Worm (Caenorhabditis elegans): Measurements from ENCODE around the gene C06E1.9.

Gene C06E1.9

DNA sequence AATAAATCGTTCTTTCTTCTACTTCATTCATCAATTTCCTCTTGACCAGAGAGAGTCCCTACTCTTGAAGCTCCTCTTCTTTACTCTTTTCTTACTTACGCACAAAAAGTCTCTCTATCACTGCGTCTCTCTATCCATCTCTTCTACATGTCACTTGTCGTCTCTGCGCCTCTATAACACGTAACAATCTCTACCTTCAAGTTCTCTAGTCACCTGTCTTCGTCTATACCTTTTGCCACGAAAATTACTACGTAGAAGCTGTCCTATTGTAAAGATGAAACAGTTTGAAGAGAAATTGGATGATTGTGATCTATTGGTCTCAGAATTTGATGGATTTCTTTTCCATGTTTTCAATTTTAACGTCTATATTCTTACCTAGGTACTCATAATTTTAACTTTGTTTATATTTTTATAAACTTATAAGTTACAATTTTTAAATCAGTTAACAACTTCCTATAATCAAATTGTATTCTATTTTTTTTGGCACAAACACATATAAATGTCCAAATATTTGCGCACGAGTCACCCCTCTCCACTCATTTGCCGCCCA, 52.7 kb downstream of the C06E1.9 start, which contains the start of gene C02D5.2 (continued):
- no peak for TF ChIP-seq mdl-1 (tag; optimal IDR thresholded peaks at IDR 0.05)
- TF ChIP-seq nhr-85 (tag) = peak; percentile 80
- TF ChIP-seq sup-37 (GFP tag; optimal IDR thresholded peaks at IDR 0.05) = no peak
- peak; percentile 22 for TF ChIP-seq tbx-2 (tag; optimal IDR thresholded peaks at IDR 0.05)
- TF ChIP-seq elt-3 (tag; optimal IDR thresholded peaks at IDR 0.05) = peak in 1 of 6 experiments; percentile 30
- TF ChIP-seq zag-1 (tag; optimal IDR thresholded peaks at IDR 0.05) = no peak
- no peak for TF ChIP-seq nhr-84 (tag; optimal IDR thresholded peaks at IDR 0.05)
- TF ChIP-seq fos-1 (tag; optimal IDR thresholded peaks at IDR 0.05) = peak; percentile 5
- TF ChIP-seq efl-1 (optimal IDR thresholded peaks at IDR 0.05) = peak; percentile 67 to 70
- peak in 1 of 2 experiments; percentile 76 for TF ChIP-seq efl-1 (GFP tag; optimal IDR thresholded peaks at IDR 0.05 in 1 of 2)
- TF ChIP-seq alr-1 (tag; optimal IDR thresholded peaks at IDR 0.05; ENCODE audit: borderline replicate concordance) = no peak
- TF ChIP-seq skn-1 (tag; optimal IDR thresholded peaks at IDR 0.05) = peak; percentile 65
- TF ChIP-seq nhr-47 (tag; optimal IDR thresholded peaks at IDR 0.05) = peak; percentile 26
- TF ChIP-seq unc-98 (GFP tag; IDR thresholded peaks at IDR 0.05) = no peak
- no peak for TF ChIP-seq grh-1 (GFP tag; IDR thresholded peaks at IDR 0.05)
- TF ChIP-seq ztf-4 (tag; optimal IDR thresholded peaks at IDR 0.05) = no peak
- no peak for TF ChIP-seq Y116A8C.19 (tag; optimal IDR thresholded peaks at IDR 0.05; ENCODE audit: borderline replicate concordance)
- TF ChIP-seq mab-9 (GFP tag; IDR thresholded peaks at IDR 0.05) = no peak
- TF ChIP-seq zip-4 (GFP tag; optimal IDR thresholded peaks at IDR 0.05) = no peak
- TF ChIP-seq ceh-82 (tag; optimal IDR thresholded peaks at IDR 0.05) = peak in 2 of 3 experiments; percentile 31 to 36
- TF ChIP-seq nhr-11 (tag; optimal IDR thresholded peaks at IDR 0.05) = no peak
- peak; percentile 74 for TF ChIP-seq lin-14 (GFP tag; optimal IDR thresholded peaks at IDR 0.05)
- no peak for TF ChIP-seq sox-4 (tag; optimal IDR thresholded peaks at IDR 0.05)
- TF ChIP-seq blmp-1 (tag; optimal IDR thresholded peaks at IDR 0.05) = peak; percentile 67
- peak; percentile 80 for TF ChIP-seq rnt-1 (tag; optimal IDR thresholded peaks at IDR 0.05)
- TF ChIP-seq nhr-90 (tag; optimal IDR thresholded peaks at IDR 0.05; ENCODE audit: poor library complexity) = no peak
- TF ChIP-seq dpl-1 (GFP tag; optimal IDR thresholded peaks at IDR 0.05) = peak in 2 of 3 experiments; percentile 11 to 30
- no peak for TF ChIP-seq ceh-90 (tag; optimal IDR thresholded peaks at IDR 0.05)
- TF ChIP-seq elt-2 (tag; optimal IDR thresholded peaks at IDR 0.05) = no peak
- no peak for TF ChIP-seq unc-62 (GFP tag; optimal IDR thresholded peaks at IDR 0.05)
- TF ChIP-seq snu-23 (GFP tag; optimal IDR thresholded peaks at IDR 0.05) = peak; percentile 60
- TF ChIP-seq vab-15 (tag; optimal IDR thresholded peaks at IDR 0.05) = no peak
- no peak for TF ChIP-seq nhr-76 (tag; optimal IDR thresholded peaks at IDR 0.05)
- TF ChIP-seq nhr-20 (tag; optimal IDR thresholded peaks at IDR 0.05) = peak; percentile 58
- TF ChIP-seq unc-130 (tag; optimal IDR thresholded peaks at IDR 0.05) = no peak
- TF ChIP-seq pax-3 (tag; optimal IDR thresholded peaks at IDR 0.05) = no peak
- TF ChIP-seq isw-1 (GFP tag; IDR thresholded peaks at IDR 0.05) = no peak
- no peak for TF ChIP-seq ets-5 (GFP tag; IDR thresholded peaks at IDR 0.05)
- no peak for TF ChIP-seq pag-3 (tag; optimal IDR thresholded peaks at IDR 0.05; ENCODE audit: borderline replicate concordance, insufficient read depth)
- no peak for TF ChIP-seq nhr-77 (tag; optimal IDR thresholded peaks at IDR 0.05)
- TF ChIP-seq ces-1 (GFP tag; optimal IDR thresholded peaks at IDR 0.05) = no peak
- no peak for TF ChIP-seq unc-30 (tag; optimal IDR thresholded peaks at IDR 0.05)
- no peak for TF ChIP-seq lin-13 (GFP tag; optimal IDR thresholded peaks at IDR 0.05)
- TF ChIP-seq fkh-10 (GFP tag; optimal IDR thresholded peaks at IDR 0.05) = no peak
- TF ChIP-seq lir-3 (tag; optimal IDR thresholded peaks at IDR 0.05; ENCODE audit: poor library complexity) = peak; percentile 22
- no peak for TF ChIP-seq nhr-12 (tag; optimal IDR thresholded peaks at IDR 0.05)
- TF ChIP-seq ceh-88 (GFP tag; IDR thresholded peaks at IDR 0.05) = no peak
- TF ChIP-seq F16B12.6 (tag; optimal IDR thresholded peaks at IDR 0.05) = no peak
- TF ChIP-seq ceh-8 (GFP tag; optimal IDR thresholded peaks at IDR 0.05) = no peak
- TF ChIP-seq C34B4.2 (tag; optimal IDR thresholded peaks at IDR 0.05) = no peak
- TF ChIP-seq pqm-1 (tag; optimal IDR thresholded peaks at IDR 0.05) = no peak
- no peak for TF ChIP-seq dsc-1 (tag; optimal IDR thresholded peaks at IDR 0.05)
- no peak for TF ChIP-seq nhr-28 (tag; optimal IDR thresholded peaks at IDR 0.05)

Measured in whole organism, L1 larva.